Worm (Caenorhabditis elegans) whole organism, L2 larva: ENCODE measurements around the gene arle-14.

Experiments
- C34F6.9 ChIP-seq: fragments of 150-350 bp; optimal IDR thresholded peaks from 2 replicates; lab custom pipeline; 2014; ENCODE audit warnings: missing biosample characterization, missing genetic modification characterization
- F13H6.1 ChIP-seq: sonication (generic microtip); optimal IDR thresholded peaks from 2 replicates; lab custom pipeline; 2016; ENCODE audit warnings: missing genetic modification characterization, missing compliant biosample characterization
- R02D3.7 ChIP-seq: fragments of 150-350 bp; optimal IDR thresholded peaks from 2 replicates; lab custom pipeline; 2014; ENCODE audit warnings: missing biosample characterization, missing genetic modification characterization
- Y55F3AM.14 ChIP-seq: fragments of 200-800 bp; sonication (Bioruptor generic); optimal IDR thresholded peaks from 2 replicates; lab custom pipeline; 2018; ENCODE audit warnings: mild to moderate bottlenecking, missing genetic modification characterization, missing compliant biosample characterization
- ZK546.5 ChIP-seq: sonication (generic microtip); optimal IDR thresholded peaks from 2 replicates; lab custom pipeline; 2017; ENCODE audit warnings: missing biosample characterization, missing genetic modification characterization
- alr-1 ChIP-seq: fragments of 150-350 bp; optimal IDR thresholded peaks from 2 replicates; lab custom pipeline; 2014; ENCODE audit warnings: missing biosample characterization, missing genetic modification characterization
- aly-2 ChIP-seq: fragments of 150-350 bp; optimal IDR thresholded peaks from 2 replicates; lab custom pipeline; 2014; ENCODE audit warnings: missing biosample characterization, missing genetic modification characterization
- ama-1 ChIP-seq: fragments of 150-350 bp; optimal IDR thresholded peaks from 2 replicates; lab custom pipeline; 2018; ENCODE audit warnings: inconsistent platforms
- ceh-16 ChIP-seq: fragments of 150-350 bp; optimal IDR thresholded peaks from 2 replicates; lab custom pipeline; 2014; ENCODE audit warnings: missing biosample characterization, missing genetic modification characterization
- ceh-82 ChIP-seq: fragments of 150-350 bp; optimal IDR thresholded peaks from 2 replicates; lab custom pipeline; 2014; ENCODE audit warnings: missing biosample characterization, missing genetic modification characterization
- crh-2 ChIP-seq: sonication (generic microtip); optimal IDR thresholded peaks from 2 replicates; lab custom pipeline; 2017; ENCODE audit warnings: missing biosample characterization, missing genetic modification characterization
- dmd-4 ChIP-seq: sonication (generic microtip); optimal IDR thresholded peaks from 2 replicates; lab custom pipeline; 2017; ENCODE audit warnings: missing biosample characterization, missing genetic modification characterization
- egl-27 ChIP-seq: sonication (generic microtip); optimal IDR thresholded peaks from 3 replicates; lab custom pipeline; 2017; ENCODE audit warnings: missing biosample characterization, missing genetic modification reagents, missing genetic modification characterization
- elt-1 ChIP-seq: fragments of 150-350 bp; optimal IDR thresholded peaks from 2 replicates; lab custom pipeline; 2014; ENCODE audit warnings: missing biosample characterization, missing genetic modification characterization
- elt-3 ChIP-seq: sonication (generic microtip); optimal IDR thresholded peaks from 2 replicates; lab custom pipeline; 2017; ENCODE audit warnings: missing biosample characterization, missing genetic modification characterization
- fos-1 ChIP-seq: fragments of 150-350 bp; optimal IDR thresholded peaks from 2 replicates; lab custom pipeline; 2014; ENCODE audit warnings: missing biosample characterization, missing genetic modification characterization
- gmeb-1 ChIP-seq: fragments of 150-350 bp; optimal IDR thresholded peaks from 2 replicates; lab custom pipeline; 2014; ENCODE audit warnings: missing biosample characterization, missing genetic modification characterization
- lin-11 ChIP-seq: fragments of 150-350 bp; sonication (generic microtip); optimal IDR thresholded peaks from 2 replicates; lab custom pipeline; 2014; ENCODE audit warnings: missing biosample characterization, missing genetic modification characterization, inconsistent platforms, mixed read lengths
- lin-13 ChIP-seq: fragments of 150-350 bp; optimal IDR thresholded peaks from 2 replicates; lab custom pipeline; 2014; ENCODE audit warnings: missing biosample characterization, missing genetic modification reagents, missing genetic modification characterization
- lin-39 ChIP-seq: fragments of 150-350 bp; optimal IDR thresholded peaks from 2 replicates; lab custom pipeline; 2014; ENCODE audit warnings: missing biosample characterization, missing genetic modification reagents, missing genetic modification characterization
- lsy-2 ChIP-seq, 2 experiments: fragments of 150-350 bp in 1 of 2; sonication (generic microtip) in 1 of 2; optimal IDR thresholded peaks; 2 replicates each; lab custom pipeline; 2014 to 2017; ENCODE audit warnings: missing biosample characterization in 2 of 2, missing genetic modification characterization in 2 of 2
- mab-5 ChIP-seq: fragments of 150-350 bp; optimal IDR thresholded peaks from 2 replicates; lab custom pipeline; 2014; ENCODE audit warnings: missing biosample characterization, missing genetic modification characterization
- mbf-1 ChIP-seq: sonication (generic microtip); optimal IDR thresholded peaks from 2 replicates; lab custom pipeline; 2017; ENCODE audit warnings: missing biosample characterization, missing genetic modification characterization
- mdl-1 ChIP-seq, 2 experiments: fragments of 150-350 bp in 1 of 2; sonication (generic microtip) in 1 of 2; optimal IDR thresholded peaks; 2 replicates each; lab custom pipeline; 2017; ENCODE audit warnings: missing biosample characterization in 2 of 2, missing genetic modification characterization in 2 of 2
- nhr-10 ChIP-seq: sonication (generic microtip); optimal IDR thresholded peaks from 2 replicates; lab custom pipeline; 2017; ENCODE audit warnings: missing biosample characterization, missing genetic modification characterization
- nhr-12 ChIP-seq: fragments of 150-350 bp; optimal IDR thresholded peaks from 2 replicates; lab custom pipeline; 2014; ENCODE audit warnings: missing biosample characterization, missing genetic modification characterization
- nhr-129 ChIP-seq: fragments of 150-350 bp; optimal IDR thresholded peaks from 2 replicates; lab custom pipeline; 2014; ENCODE audit warnings: missing biosample characterization, missing genetic modification characterization
- nhr-21 ChIP-seq: fragments of 150-350 bp; optimal IDR thresholded peaks from 2 replicates; lab custom pipeline; 2014; ENCODE audit warnings: missing biosample characterization, missing genetic modification characterization
- nhr-23 ChIP-seq: fragments of 150-350 bp; optimal IDR thresholded peaks from 2 replicates; lab custom pipeline; 2014; ENCODE audit warnings: missing biosample characterization, missing genetic modification reagents, missing genetic modification characterization
- nhr-237 ChIP-seq: fragments of 150-350 bp; optimal IDR thresholded peaks from 2 replicates; lab custom pipeline; 2014; ENCODE audit warnings: missing biosample characterization, missing genetic modification characterization
- nhr-25 ChIP-seq: fragments of 150-350 bp; sonication (generic microtip); optimal IDR thresholded peaks from 3 replicates; lab custom pipeline; 2014; ENCODE audit warnings: missing biosample characterization, missing genetic modification characterization
- nhr-6 ChIP-seq: fragments of 150-350 bp; optimal IDR thresholded peaks from 2 replicates; lab custom pipeline; 2014; ENCODE audit warnings: missing biosample characterization, missing genetic modification characterization
- nhr-77 ChIP-seq: fragments of 150-350 bp; optimal IDR thresholded peaks from 2 replicates; lab custom pipeline; 2014; ENCODE audit warnings: missing biosample characterization, missing genetic modification characterization
- peb-1 ChIP-seq: fragments of 150-350 bp; optimal IDR thresholded peaks from 2 replicates; lab custom pipeline; 2014; ENCODE audit warnings: missing biosample characterization, missing genetic modification characterization
- sem-4 ChIP-seq: fragments of 150-350 bp; optimal IDR thresholded peaks from 2 replicates; lab custom pipeline; 2014; ENCODE audit warnings: missing biosample characterization, missing genetic modification reagents, missing genetic modification characterization
- skn-1 ChIP-seq: sonication (generic microtip); optimal IDR thresholded peaks from 2 replicates; lab custom pipeline; 2017; ENCODE audit warnings: missing biosample characterization, missing genetic modification characterization
- sma-3 ChIP-seq: sonication (generic microtip); optimal IDR thresholded peaks from 2 replicates; lab custom pipeline; 2016; ENCODE audit warnings: missing genetic modification reagents, missing genetic modification characterization, missing compliant biosample characterization
- sma-9 ChIP-seq, 2 experiments: fragments of 150-350 bp in 1 of 2; sonication (generic microtip) in 1 of 2; optimal IDR thresholded peaks; 2 replicates each; lab custom pipeline; 2014 to 2016; ENCODE audit warnings: missing genetic modification characterization in 2 of 2, mild to moderate bottlenecking in 1 of 2, missing biosample characterization in 1 of 2, missing compliant biosample characterization in 1 of 2, missing genetic modification reagents in 1 of 2, moderate library complexity in 1 of 2
- snpc-4 ChIP-seq: fragments of 150-350 bp; optimal IDR thresholded peaks from 2 replicates; lab custom pipeline; 2014; ENCODE audit warnings: missing biosample characterization, missing genetic modification characterization
- unc-39 ChIP-seq: fragments of 150-350 bp; optimal IDR thresholded peaks from 2 replicates; lab custom pipeline; 2014; ENCODE audit warnings: missing biosample characterization, missing genetic modification characterization
- unc-55 ChIP-seq: fragments of 150-350 bp; sonication (generic microtip); optimal IDR thresholded peaks from 3 replicates; lab custom pipeline; 2014; ENCODE audit warnings: missing biosample characterization, missing genetic modification reagents, missing genetic modification characterization
- unc-62 ChIP-seq: fragments of 150-350 bp; optimal IDR thresholded peaks from 2 replicates; lab custom pipeline; 2014; ENCODE audit warnings: missing biosample characterization, missing genetic modification reagents, missing genetic modification characterization
- zag-1 ChIP-seq: fragments of 150-350 bp; optimal IDR thresholded peaks from 2 replicates; lab custom pipeline; 2014; ENCODE audit warnings: missing biosample characterization, missing genetic modification characterization
- ztf-4 ChIP-seq: fragments of 150-350 bp; optimal IDR thresholded peaks from 2 replicates; lab custom pipeline; 2014; ENCODE audit warnings: missing biosample characterization, missing genetic modification characterization

arle-14 gene

ce11 chrIII:5674196-5674595 lies 18.5 kb upstream of the arle-14 start:
- TF ChIP-seq snpc-4 (no peak), sem-4 (tag; lab: Kevin White, UChicago) (no peak), ceh-16 (tag; lab: Kevin White, UChicago) (no peak), skn-1 (tag; lab: Kevin White, UChicago) (no peak), sma-9 (GFP tag; optimal IDR thresholded peaks at IDR 0.05; lab: Kevin White, UChicago) (no peak), sma-9 (tag; optimal IDR thresholded peaks at IDR 0.05; lab: Kevin White, UChicago) (no peak), gmeb-1 (no peak), C34F6.9 (tag; lab: Kevin White, UChicago) (no peak), ztf-4 (tag; lab: Kevin White, UChicago) (no peak), fos-1 (tag; lab: Kevin White, UChicago) (no peak), nhr-12 (tag; lab: Kevin White, UChicago) (no peak)

ce11 chrIII:5675384-5675984 lies 17.2 kb upstream of the arle-14 start:
- TF ChIP-seq unc-39 (tag; lab: Kevin White, UChicago): no peak
- TF ChIP-seq nhr-6: no peak
- TF ChIP-seq nhr-77 (tag; lab: Kevin White, UChicago): no peak
- TF ChIP-seq mab-5: no peak
- no peak for TF ChIP-seq fos-1 (tag; lab: Kevin White, UChicago)
- TF ChIP-seq nhr-129: no peak
- TF ChIP-seq aly-2 (tag; lab: Kevin White, UChicago): no peak
- TF ChIP-seq alr-1: no peak
- TF ChIP-seq ama-1 (lab: Kevin White, UChicago): no peak
- TF ChIP-seq peb-1 (tag; lab: Kevin White, UChicago): no peak
- no peak for TF ChIP-seq ceh-82 (tag; lab: Kevin White, UChicago)
- no peak for TF ChIP-seq lin-39 (tag; lab: Kevin White, UChicago)
- TF ChIP-seq ceh-16 (tag; lab: Kevin White, UChicago): no peak
- TF ChIP-seq elt-1: no peak

ce11 chrIII:5677790-5678189 lies 14.9 kb upstream of the arle-14 start, which contains the start of gene F54E7.9:
F54E7.9 (minus strand) TSS chrIII:5677890.
- TF ChIP-seq peb-1 (tag; lab: Kevin White, UChicago) (no peak), mbf-1 (tag; lab: Kevin White, UChicago) (no peak), mdl-1 (tag; optimal IDR thresholded peaks at IDR 0.05; lab: Kevin White, UChicago) (no peak), ZK546.5 (tag; lab: Kevin White, UChicago) (no peak), zag-1 (no peak), sma-9 (GFP tag; optimal IDR thresholded peaks at IDR 0.05; lab: Kevin White, UChicago) (no peak), sma-9 (tag; optimal IDR thresholded peaks at IDR 0.05; lab: Kevin White, UChicago) (no peak), ama-1 (lab: Kevin White, UChicago) (no peak), nhr-237 (tag; lab: Kevin White, UChicago) (no peak), elt-3 (tag; lab: Kevin White, UChicago) (no peak), nhr-25 (tag; lab: Kevin White, UChicago) (no peak)

- TF ChIP-seq unc-55 (GFP tag; lab: Kevin White, UChicago) (peak; percentile 100), mab-5 (peak; percentile 97), nhr-21 (tag; lab: Kevin White, UChicago) (peak; percentile 99), F13H6.1 (tag; lab: Kevin White, UChicago) (peak; percentile 98), dmd-4 (tag; lab: Kevin White, UChicago) (peak; percentile 79), nhr-23 (tag; lab: Kevin White, UChicago) (no peak), nhr-10 (tag; lab: Kevin White, UChicago) (peak; percentile 90), R02D3.7 (tag; lab: Kevin White, UChicago) (peak; percentile 98), ceh-82 (tag; lab: Kevin White, UChicago) (peak; percentile 96), mdl-1 (tag; optimal IDR thresholded peaks at IDR 0.05; lab: Kevin White, UChicago) (peak; percentile 80 to 94), ama-1 (lab: Kevin White, UChicago) (peak; percentile 88), zag-1 (peak; percentile 97), unc-39 (tag; lab: Kevin White, UChicago) (peak; percentile 62), gmeb-1 (peak; percentile 99), Y55F3AM.14 (GFP tag; lab: Kevin White, UChicago) (peak; percentile 85), crh-2 (tag; lab: Kevin White, UChicago) (peak; percentile 99), C34F6.9 (tag; lab: Kevin White, UChicago) (peak; percentile 99), lin-13 (GFP tag; lab: Kevin White, UChicago) (peak; percentile 98), ceh-16 (tag; lab: Kevin White, UChicago) (peak; percentile 94), nhr-237 (tag; lab: Kevin White, UChicago) (peak; percentile 84), lsy-2 (tag; optimal IDR thresholded peaks at IDR 0.05; lab: Kevin White, UChicago) (peak; percentile 94 to 98), lin-39 (tag; lab: Kevin White, UChicago) (peak; percentile 85), egl-27 (tag; lab: Kevin White, UChicago) (peak; percentile 99), sma-9 (GFP tag; optimal IDR thresholded peaks at IDR 0.05; lab: Kevin White, UChicago) (peak; percentile 99), sma-9 (tag; optimal IDR thresholded peaks at IDR 0.05; lab: Kevin White, UChicago) (no peak), nhr-129 (peak; percentile 99), lin-11 (tag; lab: Kevin White, UChicago) (peak; percentile 98), sma-3 (peak; percentile 99), skn-1 (tag; lab: Kevin White, UChicago) (peak; percentile 85), sem-4 (tag; lab: Kevin White, UChicago) (peak; percentile 99), aly-2 (tag; lab: Kevin White, UChicago) (no peak), elt-3 (tag; lab: Kevin White, UChicago) (no peak), nhr-77 (tag; lab: Kevin White, UChicago) (peak; percentile 94), unc-62 (GFP tag; lab: Kevin White, UChicago) (peak; percentile 84), peb-1 (tag; lab: Kevin White, UChicago) (no peak)
Observed at ce11 chrIII:5678935-5679334, 13.8 kb upstream of the arle-14 start, which contains the start of the genes ska-3 and rps-12. ska-3 (minus strand) TSS chrIII:5679005. rps-12 (plus strand) TSS chrIII:5679298.
